Worm (Caenorhabditis elegans) whole organism, young adult: ENCODE measurements around the gene spp-1.

Experiments
- B0019.2 ChIP-seq: fragments of 200-800 bp; sonication (Bioruptor generic); conservative IDR thresholded peaks from 2 replicates; pipeline ENCODE4 v1.3.6; 2022; ENCODE audit warnings: missing genetic modification reagents, missing genetic modification characterization, missing compliant biosample characterization
- B0336.3 ChIP-seq: fragments of 200-800 bp; sonication (Bioruptor generic); IDR thresholded peaks from 2 replicates; pipeline ENCODE4 v1.3.6; 2022; ENCODE audit warnings: missing genetic modification characterization, missing compliant biosample characterization
- C17E4.6 ChIP-seq: fragments of 200-800 bp; sonication (Bioruptor generic); IDR thresholded peaks from 2 replicates; pipeline ENCODE4 v1.3.6; 2022; ENCODE audit warnings: missing genetic modification reagents, missing genetic modification characterization, missing compliant biosample characterization
- K12H6.12 ChIP-seq: fragments of 200-800 bp; sonication (Bioruptor generic); optimal IDR thresholded peaks from 2 replicates; lab custom pipeline; 2018; ENCODE audit warnings: mild to moderate bottlenecking, missing genetic modification characterization, missing compliant biosample characterization
- T07F8.4 ChIP-seq: sonication (generic microtip); optimal IDR thresholded peaks from 2 replicates; lab custom pipeline; 2016; ENCODE audit warnings: mild to moderate bottlenecking, missing genetic modification characterization, moderate library complexity, missing compliant biosample characterization
- Y53F4B.3 ChIP-seq: fragments of 200-800 bp; sonication (Bioruptor generic); IDR thresholded peaks from 2 replicates; pipeline ENCODE4 v1.3.6; 2022; ENCODE audit warnings: missing genetic modification reagents, missing genetic modification characterization, missing compliant biosample characterization
- Y79H2A.3 ChIP-seq: fragments of 200-800 bp; sonication (Bioruptor generic); conservative IDR thresholded peaks from 2 replicates; pipeline ENCODE4 v1.3.6; 2022; ENCODE audit warnings: missing genetic modification reagents, missing genetic modification characterization, missing compliant biosample characterization
- bed-2 ChIP-seq: fragments of 200-800 bp; sonication (Bioruptor generic); IDR thresholded peaks from 2 replicates; pipeline ENCODE4 v1.3.6; 2022; ENCODE audit warnings: missing genetic modification reagents, missing genetic modification characterization, missing compliant biosample characterization
- ceh-27 ChIP-seq: fragments of 200-800 bp; sonication (Bioruptor generic); optimal IDR thresholded peaks from 2 replicates; lab custom pipeline; 2018; ENCODE audit warnings: mild to moderate bottlenecking, missing genetic modification characterization, moderate library complexity, missing compliant biosample characterization
- ceh-58 ChIP-seq: fragments of 200-800 bp; sonication (Bioruptor generic); IDR thresholded peaks from 2 replicates; pipeline ENCODE4 v1.3.6; 2022; ENCODE audit warnings: missing genetic modification characterization, missing compliant biosample characterization
- die-1 ChIP-seq: sonication (generic microtip); optimal IDR thresholded peaks from 2 replicates; lab custom pipeline; 2016; ENCODE audit warnings: missing genotype, mild to moderate bottlenecking, missing genetic modification characterization, missing compliant biosample characterization
- egl-18 ChIP-seq: fragments of 200-800 bp; sonication (Bioruptor generic); IDR thresholded peaks from 2 replicates; pipeline ENCODE4 v1.3.6; 2022; ENCODE audit warnings: missing genetic modification reagents, missing genetic modification characterization, missing compliant biosample characterization
- ekl-4 ChIP-seq: fragments of 200-800 bp; sonication (Bioruptor generic); IDR thresholded peaks from 2 replicates; pipeline ENCODE4 v1.3.6; 2022; ENCODE audit warnings: missing genetic modification reagents, missing genetic modification characterization, missing compliant biosample characterization
- him-1 ChIP-seq: sonication (generic microtip); optimal IDR thresholded peaks from 2 replicates; lab custom pipeline; 2016; ENCODE audit warnings: missing genotype, missing genetic modification reagents, missing genetic modification characterization, missing compliant biosample characterization
- hrde-1 ChIP-seq: sonication (generic microtip); optimal IDR thresholded peaks from 2 replicates; lab custom pipeline; 2016; ENCODE audit warnings: missing genetic modification characterization, mild to moderate bottlenecking, missing compliant biosample characterization, moderate library complexity, missing genotype, missing genetic modification reagents, borderline replicate concordance
- let-526 ChIP-seq: fragments of 200-800 bp; sonication (Bioruptor generic); IDR thresholded peaks from 2 replicates; pipeline ENCODE4 v1.3.6; 2022; ENCODE audit warnings: missing genetic modification reagents, missing genetic modification characterization, missing compliant biosample characterization
- lin-54 ChIP-seq: fragments of 200-800 bp; sonication (Bioruptor generic); optimal IDR thresholded peaks from 2 replicates; lab custom pipeline; 2018; ENCODE audit warnings: mild to moderate bottlenecking, missing genetic modification characterization, missing compliant biosample characterization
- lir-1 ChIP-seq: fragments of 200-800 bp; sonication (Bioruptor generic); conservative IDR thresholded peaks from 2 replicates; pipeline ENCODE4 v1.3.6; 2022; ENCODE audit warnings: missing genetic modification reagents, missing genetic modification characterization, missing compliant biosample characterization
- mcd-1 ChIP-seq: fragments of 200-800 bp; sonication (Bioruptor generic); IDR thresholded peaks from 2 replicates; pipeline ENCODE4 v1.3.6; 2022; ENCODE audit warnings: missing genetic modification reagents, missing genetic modification characterization, missing compliant biosample characterization
- mel-28 ChIP-seq: sonication (generic microtip); optimal IDR thresholded peaks from 2 replicates; lab custom pipeline; 2016; ENCODE audit warnings: borderline replicate concordance, mild to moderate bottlenecking, missing genetic modification characterization, missing compliant biosample characterization
- mes-4 ChIP-seq: sonication (generic microtip); optimal IDR thresholded peaks from 2 replicates; lab custom pipeline; 2016; ENCODE audit warnings: missing genotype, missing genetic modification characterization, missing compliant biosample characterization
- nfya-1 ChIP-seq: sonication (generic microtip); optimal IDR thresholded peaks from 2 replicates; lab custom pipeline; 2017; ENCODE audit warnings: antibody characterized with exemption, missing compliant biosample characterization, missing genetic modification characterization, borderline replicate concordance; ENCODE audit not compliant: insufficient read depth
- nhr-27 ChIP-seq: fragments of 200-800 bp; sonication (Bioruptor generic); optimal IDR thresholded peaks from 2 replicates; lab custom pipeline; 2018; ENCODE audit warnings: mild to moderate bottlenecking, missing genetic modification characterization, moderate library complexity, missing compliant biosample characterization
- nhr-80 ChIP-seq: sonication (generic microtip); optimal IDR thresholded peaks from 2 replicates; lab custom pipeline; 2016; ENCODE audit warnings: missing genetic modification characterization, missing compliant biosample characterization
- rcor-1 ChIP-seq: fragments of 200-800 bp; sonication (Bioruptor generic); IDR thresholded peaks from 2 replicates; pipeline ENCODE4 v1.3.6; 2022; ENCODE audit warnings: missing genetic modification reagents, missing genetic modification characterization, missing compliant biosample characterization
- rec-8 ChIP-seq, 2 experiments: sonication (generic microtip); optimal IDR thresholded peaks; 2 replicates each; lab custom pipeline; 2016; ENCODE audit warnings: mild to moderate bottlenecking in 2 of 2, missing genetic modification characterization in 2 of 2, missing genetic modification reagents in 2 of 2, missing genotype in 2 of 2, missing biosample characterization in 1 of 2, missing compliant biosample characterization in 1 of 2, moderate library complexity in 1 of 2
- sea-2 ChIP-seq: fragments of 200-800 bp; sonication (Bioruptor generic); IDR thresholded peaks from 2 replicates; pipeline ENCODE4 v1.3.6; 2022; ENCODE audit warnings: missing genetic modification characterization, missing compliant biosample characterization
- snpc-1.3 ChIP-seq: sonication (generic microtip); optimal IDR thresholded peaks from 2 replicates; lab custom pipeline; 2017; ENCODE audit warnings: missing genetic modification characterization, mild to moderate bottlenecking, missing compliant biosample characterization, antibody characterized with exemption, moderate library complexity, missing genotype, missing genetic modification reagents; ENCODE audit not compliant: insufficient read depth
- tbp1 ChIP-seq: fragments of 200-800 bp; sonication (Bioruptor generic); optimal IDR thresholded peaks from 2 replicates; lab custom pipeline; 2018; ENCODE audit warnings: mild to moderate bottlenecking, missing genetic modification characterization, missing compliant biosample characterization
- tlf-1 ChIP-seq: fragments of 200-800 bp; sonication (Bioruptor generic); optimal IDR thresholded peaks from 2 replicates; lab custom pipeline; 2018; ENCODE audit warnings: mild to moderate bottlenecking, missing genetic modification characterization, missing compliant biosample characterization
- xnd-1 ChIP-seq: sonication (generic microtip); optimal IDR thresholded peaks from 2 replicates; lab custom pipeline; 2016; ENCODE audit warnings: missing genotype, missing genetic modification reagents, missing genetic modification characterization, missing compliant biosample characterization
- ztf-18 ChIP-seq: sonication (generic microtip); optimal IDR thresholded peaks from 2 replicates; lab custom pipeline; 2016; ENCODE audit warnings: missing genotype, mild to moderate bottlenecking, missing genetic modification characterization, missing compliant biosample characterization
- ztf-22 ChIP-seq: fragments of 200-800 bp; sonication (Bioruptor generic); optimal IDR thresholded peaks from 2 replicates; lab custom pipeline; 2018; ENCODE audit warnings: mild to moderate bottlenecking, missing genetic modification characterization, moderate library complexity, missing compliant biosample characterization
- ztf-26 ChIP-seq: sonication (generic microtip); optimal IDR thresholded peaks from 2 replicates; lab custom pipeline; 2017; ENCODE audit warnings: missing genetic modification characterization, missing compliant biosample characterization
- ztf-3 ChIP-seq: fragments of 200-800 bp; sonication (Bioruptor generic); optimal IDR thresholded peaks from 2 replicates; lab custom pipeline; 2018; ENCODE audit warnings: mild to moderate bottlenecking, missing genetic modification characterization, missing compliant biosample characterization
- ztf-6 ChIP-seq: fragments of 200-800 bp; sonication (Bioruptor generic); IDR thresholded peaks from 2 replicates; pipeline ENCODE4 v1.3.6; 2022; ENCODE audit warnings: missing genetic modification reagents, missing genetic modification characterization, missing compliant biosample characterization

spp-1 gene

ce11 chrIII:10386476-10386875 lies 31.0 kb upstream of the spp-1 start, which contains the start of gene C38H2.3:
TSS of gene C38H2.3 (minus strand) at chrIII:10386576.
- TF ChIP-seq B0336.3 (no peak), Y53F4B.3 (GFP tag; lab: Robert Waterston, UW) (no peak), ztf-3 (GFP tag; lab: Kevin White, UChicago) (no peak), let-526 (GFP tag; lab: Robert Waterston, UW) (no peak), tlf-1 (GFP tag; lab: Kevin White, UChicago) (no peak), T07F8.4 (tag; lab: Kevin White, UChicago) (no peak), him-1 (tag; lab: Kevin White, UChicago) (no peak), K12H6.12 (tag; lab: Kevin White, UChicago) (no peak), lir-1 (no peak), nhr-80 (tag; lab: Kevin White, UChicago) (no peak), mcd-1 (GFP tag; lab: Robert Waterston, UW) (no peak), mel-28 (tag; lab: Kevin White, UChicago) (no peak), ceh-27 (GFP tag; lab: Kevin White, UChicago) (no peak), ztf-22 (GFP tag; lab: Kevin White, UChicago) (no peak), sea-2 (GFP tag; lab: Robert Waterston, UW) (no peak), ztf-18 (tag; lab: Kevin White, UChicago) (no peak), rcor-1 (GFP tag; lab: Robert Waterston, UW) (no peak), B0019.2 (no peak)

ce11 chrIII:10383804-10384203 lies 28.3 kb upstream of the spp-1 start:
- TF ChIP-seq nfya-1 (tag; lab: Kevin White, UChicago) (no peak), rec-8 (tag; optimal IDR thresholded peaks at IDR 0.05; lab: Kevin White, UChicago) (no peak), die-1 (tag; lab: Kevin White, UChicago) (no peak), hrde-1 (tag; lab: Kevin White, UChicago) (no peak), ceh-27 (GFP tag; lab: Kevin White, UChicago) (no peak), tbp1 (GFP tag; lab: Kevin White, UChicago) (no peak), ztf-6 (GFP tag; lab: Robert Waterston, UW) (no peak), Y79H2A.3 (GFP tag; lab: Robert Waterston, UW) (no peak), nhr-27 (tag; lab: Kevin White, UChicago) (no peak), ceh-58 (GFP tag; lab: Robert Waterston, UW) (no peak), bed-2 (GFP tag; lab: Robert Waterston, UW) (no peak), mcd-1 (GFP tag; lab: Robert Waterston, UW) (no peak), C17E4.6 (GFP tag; lab: Robert Waterston, UW) (no peak), ztf-26 (no peak), lin-54 (GFP tag; lab: Kevin White, UChicago) (no peak), sea-2 (GFP tag; lab: Robert Waterston, UW) (no peak), nhr-80 (tag; lab: Kevin White, UChicago) (no peak), egl-18 (GFP tag; lab: Robert Waterston, UW) (no peak), ekl-4 (GFP tag; lab: Robert Waterston, UW) (no peak)

DNA sequence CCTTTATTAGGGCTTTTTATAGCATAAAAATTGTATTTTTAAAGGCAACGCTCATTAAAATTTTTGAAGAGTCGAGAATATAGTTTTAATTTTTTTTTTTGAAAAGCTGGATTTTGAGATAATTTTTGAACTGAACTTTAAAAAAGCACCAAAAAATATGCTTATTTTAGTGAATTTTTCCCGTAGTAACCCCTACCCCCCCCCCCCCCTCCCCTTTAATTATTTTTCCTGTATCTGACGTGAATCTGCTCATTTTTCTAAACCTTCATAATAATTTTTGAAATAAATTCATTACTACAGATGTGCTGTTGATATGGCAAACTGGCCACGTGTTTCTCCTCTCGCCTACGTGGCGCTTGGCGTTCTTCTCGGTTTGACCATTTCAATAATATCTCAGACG lies 26.0 kb upstream of the spp-1 start, which contains the start of gene C38H2.2:
C38H2.2 (plus strand) TSS at position 301 of the 400 bp plus-strand sequence.
- TF ChIP-seq mes-4 (tag; lab: Kevin White, UChicago) (no peak), xnd-1 (tag; lab: Kevin White, UChicago) (no peak), snpc-1.3 (tag; lab: Kevin White, UChicago) (no peak), B0336.3 (no peak)
